Worm (Caenorhabditis elegans) whole organism, L3 larva: ENCODE measurements around the gene ccnk-1.

Experiments used
- elt-2 ChIP-seq: sonication (generic microtip); optimal IDR thresholded peaks from 2 replicates; lab custom pipeline; 2016; ENCODE audit warnings: missing genetic modification reagents, mild to moderate bottlenecking, missing genetic modification characterization, missing compliant biosample characterization
- fkh-10 ChIP-seq: sonication (generic microtip); optimal IDR thresholded peaks from 2 replicates; lab custom pipeline; 2017; ENCODE audit warnings: missing biosample characterization, missing genetic modification reagents, missing genetic modification characterization
- mdl-1 ChIP-seq: fragments of 150-350 bp; optimal IDR thresholded peaks from 2 replicates; lab custom pipeline; 2014; ENCODE audit warnings: missing biosample characterization, missing genetic modification characterization

- TF ChIP-seq elt-2 (tag; lab: Kevin White, UChicago) (no peak), mdl-1 (tag; lab: Kevin White, UChicago) (no peak), fkh-10 (no peak)
These were observed 29.7 kb downstream of the ccnk-1 start for ce11 chrV:14642016-14642415.
